Worm (Caenorhabditis elegans) whole organism, young adult: ENCODE measurements around the gene gln-5.
A peak's percentile ranks its signal among the peaks of the same experiment; 100 is the strongest.

ENCODE experiments used
- athp-1 ChIP-seq: sonication (generic microtip); optimal IDR thresholded peaks from 2 replicates; lab custom pipeline; 2017; ENCODE audit warnings: mild to moderate bottlenecking, missing genetic modification characterization, missing compliant biosample characterization
- cebp-2 ChIP-seq: fragments of 200-800 bp; sonication (Bioruptor generic); IDR thresholded peaks from 2 replicates; pipeline ENCODE4 v1.3.6; 2022; ENCODE audit warnings: missing genetic modification characterization, missing compliant biosample characterization
- ceh-27 ChIP-seq: fragments of 200-800 bp; sonication (Bioruptor generic); optimal IDR thresholded peaks from 2 replicates; lab custom pipeline; 2018; ENCODE audit warnings: mild to moderate bottlenecking, missing genetic modification characterization, moderate library complexity, missing compliant biosample characterization
- ceh-58 ChIP-seq: fragments of 200-800 bp; sonication (Bioruptor generic); IDR thresholded peaks from 2 replicates; pipeline ENCODE4 v1.3.6; 2022; ENCODE audit warnings: missing genetic modification characterization, missing compliant biosample characterization
- dpl-1 ChIP-seq: fragments of 150-350 bp; optimal IDR thresholded peaks from 2 replicates; lab custom pipeline; 2014; ENCODE audit warnings: missing biosample characterization, missing genetic modification reagents, missing genetic modification characterization
- egl-44 ChIP-seq: fragments of 200-800 bp; sonication (Bioruptor generic); IDR thresholded peaks from 2 replicates; pipeline ENCODE4 v1.3.6; 2022; ENCODE audit warnings: missing genetic modification reagents, missing genetic modification characterization, missing compliant biosample characterization
- him-1 ChIP-seq: sonication (generic microtip); optimal IDR thresholded peaks from 2 replicates; lab custom pipeline; 2016; ENCODE audit warnings: missing genotype, missing genetic modification reagents, missing genetic modification characterization, missing compliant biosample characterization
- lin-40 ChIP-seq: sonication (generic microtip); optimal IDR thresholded peaks from 2 replicates; lab custom pipeline; 2016; ENCODE audit warnings: missing genetic modification characterization, mild to moderate bottlenecking, missing compliant biosample characterization, missing genotype, missing genetic modification reagents
- nhr-120 ChIP-seq: fragments of 200-800 bp; sonication (Bioruptor generic); IDR thresholded peaks from 2 replicates; pipeline ENCODE4 v1.3.6; 2022; ENCODE audit warnings: missing genetic modification characterization, missing compliant biosample characterization
- sea-2 ChIP-seq: fragments of 200-800 bp; sonication (Bioruptor generic); IDR thresholded peaks from 2 replicates; pipeline ENCODE4 v1.3.6; 2022; ENCODE audit warnings: missing genetic modification characterization, missing compliant biosample characterization
- snpc-4 ChIP-seq, 5 experiments: fragments of 150-350 bp in 1 of 5; sonication (generic microtip) in 4 of 5; optimal IDR thresholded peaks; 2 replicates each; lab custom pipeline; 2014 to 2018; ENCODE audit warnings: missing genetic modification characterization in 5 of 5, missing biosample characterization in 3 of 5, antibody characterized with exemption in 2 of 5, mild to moderate bottlenecking in 2 of 5, missing compliant biosample characterization in 2 of 5, missing genotype in 2 of 5, moderate library complexity in 2 of 5, missing genetic modification reagents in 1 of 5
- tbx-9 ChIP-seq: sonication (generic microtip); optimal IDR thresholded peaks from 2 replicates; lab custom pipeline; 2016; ENCODE audit warnings: borderline replicate concordance, missing genetic modification characterization, inconsistent platforms, missing compliant biosample characterization
- ztf-26 ChIP-seq: sonication (generic microtip); optimal IDR thresholded peaks from 2 replicates; lab custom pipeline; 2017; ENCODE audit warnings: missing genetic modification characterization, missing compliant biosample characterization

- TF ChIP-seq tbx-9 (tag; lab: Kevin White, UChicago) (no peak), cebp-2 (no peak), ceh-27 (GFP tag; lab: Kevin White, UChicago) (no peak), him-1 (no peak), dpl-1 (no peak), sea-2 (GFP tag; lab: Robert Waterston, UW) (no peak), athp-1 (tag; lab: Kevin White, UChicago) (no peak), ztf-26 (tag; lab: Kevin White, UChicago) (no peak), snpc-4 (GFP tag; optimal IDR thresholded peaks at IDR 0.05; lab: Kevin White, UChicago) (no peak), snpc-4 (tag; optimal IDR thresholded peaks at IDR 0.05; lab: Kevin White, UChicago) (no peak), nhr-120 (GFP tag; lab: Robert Waterston, UW) (no peak), egl-44 (GFP tag; lab: Robert Waterston, UW) (no peak), ceh-58 (GFP tag; lab: Robert Waterston, UW) (0 out of 2 replicates have a peak, but pooled peaks have one; percentile 22), lin-40 (tag; lab: Kevin White, UChicago) (no peak)
Measured at ce11 chrIV:17277459-17278173, 4.2 kb upstream of the gln-5 start.
